Fruit fly (Drosophila melanogaster): Measurements from ENCODE around the gene aurA.

The aurA gene

DNA sequence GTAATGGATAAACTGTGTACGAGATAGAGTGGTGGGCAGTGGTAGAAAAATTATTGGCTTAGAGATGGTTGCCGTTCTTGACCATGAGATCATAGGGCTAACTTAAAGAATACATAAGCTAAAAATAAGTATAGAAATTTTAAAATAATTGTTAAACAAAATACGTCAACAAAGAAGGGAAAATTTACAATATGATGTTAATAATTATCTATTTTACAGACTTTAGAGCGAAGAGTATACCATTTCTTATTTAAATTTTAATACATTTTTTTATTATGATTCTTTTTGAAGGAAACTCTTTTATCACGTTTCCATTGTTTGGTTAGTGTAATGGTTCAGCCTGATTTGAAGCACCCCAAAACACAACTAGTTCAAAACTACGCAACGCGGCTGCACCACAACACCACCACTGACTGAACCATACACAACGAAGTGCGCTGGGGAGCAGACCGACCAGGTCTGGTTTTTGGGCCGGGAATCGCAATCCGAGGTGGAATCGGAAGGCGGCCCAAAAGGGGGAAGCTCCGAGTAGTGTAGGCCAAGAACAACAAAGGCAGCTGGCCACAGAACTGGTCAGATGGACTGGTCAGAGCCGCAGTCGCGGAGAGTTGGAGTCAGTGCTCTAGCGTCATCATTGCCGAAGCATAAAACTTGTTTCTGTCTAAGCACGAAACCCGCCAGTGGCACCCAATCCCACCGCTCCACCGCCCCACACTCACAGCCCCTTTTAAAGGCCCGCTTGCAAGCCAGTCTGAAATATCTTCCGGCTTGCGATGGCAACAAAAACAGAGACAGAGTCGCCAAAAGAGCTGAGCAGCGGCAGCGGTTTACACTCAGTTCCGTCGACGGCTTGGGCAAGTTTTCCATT, 17.2 kb upstream of the aurA start:
- TF ChIP-seq OdsH (GFP tag; optimal IDR thresholded peaks at IDR 0.05): no peak

DNA sequence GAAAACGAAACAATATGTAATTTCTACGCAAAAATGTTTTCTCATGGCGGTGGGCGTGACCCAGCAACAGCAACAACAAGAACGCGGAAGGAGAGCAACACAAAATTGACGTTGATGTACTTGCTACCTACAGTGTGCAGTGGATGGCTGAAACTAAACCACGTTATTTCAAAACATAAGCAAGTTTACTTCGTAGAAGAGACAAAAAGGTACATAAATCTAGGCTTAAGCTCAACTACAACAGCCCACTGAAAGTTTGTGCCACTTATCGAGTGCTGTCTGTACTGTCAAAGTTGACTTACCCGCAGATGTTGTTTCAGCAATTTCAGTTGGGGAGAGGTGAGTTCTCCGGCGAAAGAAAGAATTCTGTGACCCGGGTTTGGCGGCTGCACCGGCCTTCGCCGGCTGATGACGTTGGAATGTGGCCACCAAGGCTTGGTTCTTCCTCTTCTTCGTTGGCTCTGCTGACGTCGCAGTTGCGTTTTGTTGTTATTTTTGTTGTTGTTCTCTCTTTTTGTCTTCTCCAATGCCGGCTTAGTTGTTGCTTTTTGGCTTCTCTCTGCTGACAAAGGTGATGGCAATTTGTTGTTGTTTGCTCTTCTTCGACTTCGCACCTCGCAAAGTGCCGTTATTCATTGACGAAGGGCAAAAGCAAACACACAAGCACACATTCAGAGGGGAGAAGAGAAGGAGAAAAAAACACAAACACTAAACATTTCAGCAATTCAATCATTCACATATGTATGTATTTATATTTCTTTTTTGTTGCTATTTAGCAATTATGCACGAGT, 15.7 kb upstream of the aurA start:
- TF ChIP-seq Hnf4 (GFP tag; optimal IDR thresholded peaks at IDR 0.05) (peak; percentile 49), HLH106 (tag; optimal IDR thresholded peaks at IDR 0.05) (peak; percentile 72), fru (GFP tag; optimal IDR thresholded peaks at IDR 0.05) (peak; percentile 71), dmrt93B (GFP tag; optimal IDR thresholded peaks at IDR 0.05) (peak; percentile 52), foxo (GFP tag; optimal IDR thresholded peaks at IDR 0.05) (peak in 1 of 2 experiments; percentile 75), psq (GFP tag; optimal IDR thresholded peaks at IDR 0.05) (peak; percentile 68), Sp1 (GFP tag; optimal IDR thresholded peaks at IDR 0.05) (peak; percentile 45), h (GFP tag; optimal IDR thresholded peaks at IDR 0.05) (peak; percentile 67), GATAd (GFP tag; optimal IDR thresholded peaks at IDR 0.05) (no peak), CG9705 (GFP tag; optimal IDR thresholded peaks at IDR 0.05) (peak; percentile 4), br (GFP tag; optimal IDR thresholded peaks at IDR 0.05) (peak; percentile 53), lola (GFP tag; optimal IDR thresholded peaks at IDR 0.05) (no peak), woc (GFP tag; optimal IDR thresholded peaks at IDR 0.05) (peak; percentile 47), pan (optimal IDR thresholded peaks at IDR 0.05) (no peak), ey (GFP tag; optimal IDR thresholded peaks at IDR 0.05) (peak; percentile 74), Jra (GFP tag; optimal IDR thresholded peaks at IDR 0.05) (no peak), rgr (GFP tag; optimal IDR thresholded peaks at IDR 0.05) (peak; percentile 65), OdsH (GFP tag; optimal IDR thresholded peaks at IDR 0.05) (peak; percentile 55)

DNA sequence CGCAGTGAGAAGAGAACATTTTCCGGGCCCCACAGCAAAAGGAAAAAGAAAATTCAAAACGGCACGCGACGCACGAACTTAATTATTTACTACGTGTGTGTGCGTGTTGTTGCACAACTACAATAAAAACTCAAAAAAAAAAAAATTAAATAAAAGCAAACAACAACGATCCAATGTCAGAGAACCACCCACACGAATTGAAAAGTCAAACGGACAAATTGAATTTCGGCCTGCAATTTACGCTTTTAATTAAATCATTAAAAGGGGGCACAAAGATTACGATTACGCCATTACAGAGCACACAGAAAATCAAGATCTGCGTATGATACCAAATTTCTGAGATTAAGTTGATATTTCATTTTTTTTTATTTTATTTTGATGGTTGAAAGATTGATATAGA, 15.0 kb upstream of the aurA start:
- TF ChIP-seq Rel (GFP tag; optimal IDR thresholded peaks at IDR 0.05): no peak
- TF ChIP-seq Rel (tag; optimal IDR thresholded peaks at IDR 0.05): no peak
- no peak for TF ChIP-seq CG9705 (GFP tag; optimal IDR thresholded peaks at IDR 0.05)
- TF ChIP-seq usp (GFP tag; optimal IDR thresholded peaks at IDR 0.05): no peak
- no peak for TF ChIP-seq pan (optimal IDR thresholded peaks at IDR 0.05)
- TF ChIP-seq HLH106 (tag; optimal IDR thresholded peaks at IDR 0.05): no peak
- TF ChIP-seq woc (GFP tag; optimal IDR thresholded peaks at IDR 0.05): no peak
- TF ChIP-seq sage (GFP tag; optimal IDR thresholded peaks at IDR 0.05): no peak
- TF ChIP-seq CG32264 (GFP tag; optimal IDR thresholded peaks at IDR 0.05): no peak
- TF ChIP-seq GATAd (GFP tag; optimal IDR thresholded peaks at IDR 0.05): no peak
- TF ChIP-seq dl (GFP tag; optimal IDR thresholded peaks at IDR 0.05; ENCODE audit: insufficient read depth in 1 of 2, partially characterized antibody in 2 of 2): no peak
- TF ChIP-seq psq (GFP tag; optimal IDR thresholded peaks at IDR 0.05): no peak

DNA sequence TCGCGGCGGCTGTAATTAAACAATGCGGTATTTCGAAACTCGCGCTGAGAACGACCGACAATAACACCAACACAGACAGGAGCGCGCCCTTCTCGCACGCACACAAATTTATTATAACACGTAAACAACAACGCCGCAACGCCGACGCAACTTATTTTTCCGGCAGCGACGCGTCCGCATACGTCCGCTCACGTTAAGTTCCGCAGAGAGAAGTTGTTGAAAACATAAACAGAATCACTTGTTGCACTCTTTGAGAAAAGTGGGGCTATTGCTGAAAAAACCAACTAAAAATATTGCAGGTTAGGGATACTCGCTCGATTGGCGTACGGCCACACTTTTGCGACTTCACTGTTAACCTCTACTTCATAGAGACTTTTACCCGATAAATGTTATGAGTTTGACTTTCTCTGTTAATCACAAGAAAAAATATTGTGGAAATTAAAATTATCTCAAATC, 14.0 kb upstream of the aurA start, which contains the start of gene Cad87A:
Gene Cad87A (minus strand): TSS at position 227 of the 456 bp plus-strand sequence.
- TF ChIP-seq h (GFP tag; optimal IDR thresholded peaks at IDR 0.05) (peak; percentile 15), Mio (GFP tag; optimal IDR thresholded peaks at IDR 0.05) (no peak), usp (GFP tag; optimal IDR thresholded peaks at IDR 0.05) (no peak), Rel (GFP tag; optimal IDR thresholded peaks at IDR 0.05) (no peak), Rel (tag; optimal IDR thresholded peaks at IDR 0.05) (peak; percentile 32), br (GFP tag; optimal IDR thresholded peaks at IDR 0.05) (no peak), pan (optimal IDR thresholded peaks at IDR 0.05) (no peak), lola (GFP tag; optimal IDR thresholded peaks at IDR 0.05) (no peak), psq (GFP tag; optimal IDR thresholded peaks at IDR 0.05) (no peak), brk (GFP tag; optimal IDR thresholded peaks at IDR 0.05) (no peak), dsf (GFP tag; optimal IDR thresholded peaks at IDR 0.05; ENCODE audit: borderline replicate concordance) (no peak), dmrt93B (GFP tag; optimal IDR thresholded peaks at IDR 0.05) (no peak), Hr83 (GFP tag; optimal IDR thresholded peaks at IDR 0.05; ENCODE audit: poor library complexity, severe bottlenecking) (peak; percentile 41), Dif (GFP tag; optimal IDR thresholded peaks at IDR 0.05; ENCODE audit: partially characterized antibody) (peak; percentile 19), Hr78 (GFP tag; optimal IDR thresholded peaks at IDR 0.05) (no peak), CG9705 (GFP tag; optimal IDR thresholded peaks at IDR 0.05) (no peak), CrebA (GFP tag; optimal IDR thresholded peaks at IDR 0.05; ENCODE audit: borderline replicate concordance) (no peak), Hnf4 (GFP tag; optimal IDR thresholded peaks at IDR 0.05) (no peak), sv (GFP tag; optimal IDR thresholded peaks at IDR 0.05) (no peak), rgr (GFP tag; optimal IDR thresholded peaks at IDR 0.05) (no peak), Dfd (GFP tag; optimal IDR thresholded peaks at IDR 0.05) (no peak), sage (GFP tag; optimal IDR thresholded peaks at IDR 0.05) (peak; percentile 6), Sp1 (GFP tag; optimal IDR thresholded peaks at IDR 0.05) (peak; percentile 21), ey (GFP tag; optimal IDR thresholded peaks at IDR 0.05) (no peak), Jra (GFP tag; optimal IDR thresholded peaks at IDR 0.05) (no peak), tai (GFP tag; optimal IDR thresholded peaks at IDR 0.05) (no peak), OdsH (GFP tag; optimal IDR thresholded peaks at IDR 0.05) (no peak), woc (GFP tag; optimal IDR thresholded peaks at IDR 0.05) (no peak), Abd-B (GFP tag; optimal IDR thresholded peaks at IDR 0.05) (no peak), dl (GFP tag; optimal IDR thresholded peaks at IDR 0.05; ENCODE audit: insufficient read depth in 1 of 2, partially characterized antibody in 2 of 2) (no peak), fru (GFP tag; optimal IDR thresholded peaks at IDR 0.05) (peak; percentile 3), HLH106 (tag; optimal IDR thresholded peaks at IDR 0.05) (no peak), jim (GFP tag; optimal IDR thresholded peaks at IDR 0.05) (no peak), N (GFP tag; optimal IDR thresholded peaks at IDR 0.05) (no peak), foxo (GFP tag; optimal IDR thresholded peaks at IDR 0.05) (peak; percentile 9 to 37), CG32264 (GFP tag; optimal IDR thresholded peaks at IDR 0.05) (no peak)

Measured in whole organism, wandering third instar larva.